Worm (Caenorhabditis elegans) whole organism, L2 larva: ENCODE measurements around the gene ZK971.1.

Experiments used
- C34F6.9 ChIP-seq: fragments of 150-350 bp; optimal IDR thresholded peaks from 2 replicates; lab custom pipeline; 2014; ENCODE audit warnings: missing biosample characterization, missing genetic modification characterization
- F13H6.1 ChIP-seq: sonication (generic microtip); optimal IDR thresholded peaks from 2 replicates; lab custom pipeline; 2016; ENCODE audit warnings: missing genetic modification characterization, missing compliant biosample characterization
- R02D3.7 ChIP-seq: fragments of 150-350 bp; optimal IDR thresholded peaks from 2 replicates; lab custom pipeline; 2014; ENCODE audit warnings: missing biosample characterization, missing genetic modification characterization
- Y55F3AM.14 ChIP-seq: fragments of 200-800 bp; sonication (Bioruptor generic); optimal IDR thresholded peaks from 2 replicates; lab custom pipeline; 2018; ENCODE audit warnings: mild to moderate bottlenecking, missing genetic modification characterization, missing compliant biosample characterization
- ZK546.5 ChIP-seq: sonication (generic microtip); optimal IDR thresholded peaks from 2 replicates; lab custom pipeline; 2017; ENCODE audit warnings: missing biosample characterization, missing genetic modification characterization
- alr-1 ChIP-seq: fragments of 150-350 bp; optimal IDR thresholded peaks from 2 replicates; lab custom pipeline; 2014; ENCODE audit warnings: missing biosample characterization, missing genetic modification characterization
- aly-2 ChIP-seq: fragments of 150-350 bp; optimal IDR thresholded peaks from 2 replicates; lab custom pipeline; 2014; ENCODE audit warnings: missing biosample characterization, missing genetic modification characterization
- ama-1 ChIP-seq: fragments of 150-350 bp; optimal IDR thresholded peaks from 2 replicates; lab custom pipeline; 2018; ENCODE audit warnings: inconsistent platforms
- blmp-1 ChIP-seq: sonication (generic microtip); optimal IDR thresholded peaks from 2 replicates; lab custom pipeline; 2017; ENCODE audit warnings: missing genetic modification characterization, mild to moderate bottlenecking, missing compliant biosample characterization, antibody characterized with exemption, moderate library complexity; ENCODE audit not compliant: insufficient read depth
- ceh-16 ChIP-seq: fragments of 150-350 bp; optimal IDR thresholded peaks from 2 replicates; lab custom pipeline; 2014; ENCODE audit warnings: missing biosample characterization, missing genetic modification characterization
- ceh-82 ChIP-seq: fragments of 150-350 bp; optimal IDR thresholded peaks from 2 replicates; lab custom pipeline; 2014; ENCODE audit warnings: missing biosample characterization, missing genetic modification characterization
- crh-2 ChIP-seq: sonication (generic microtip); optimal IDR thresholded peaks from 2 replicates; lab custom pipeline; 2017; ENCODE audit warnings: missing biosample characterization, missing genetic modification characterization
- egl-27 ChIP-seq: sonication (generic microtip); optimal IDR thresholded peaks from 3 replicates; lab custom pipeline; 2017; ENCODE audit warnings: missing biosample characterization, missing genetic modification reagents, missing genetic modification characterization
- elt-1 ChIP-seq: fragments of 150-350 bp; optimal IDR thresholded peaks from 2 replicates; lab custom pipeline; 2014; ENCODE audit warnings: missing biosample characterization, missing genetic modification characterization
- elt-3 ChIP-seq: sonication (generic microtip); optimal IDR thresholded peaks from 2 replicates; lab custom pipeline; 2017; ENCODE audit warnings: missing biosample characterization, missing genetic modification characterization
- fos-1 ChIP-seq: fragments of 150-350 bp; optimal IDR thresholded peaks from 2 replicates; lab custom pipeline; 2014; ENCODE audit warnings: missing biosample characterization, missing genetic modification characterization
- gmeb-1 ChIP-seq: fragments of 150-350 bp; optimal IDR thresholded peaks from 2 replicates; lab custom pipeline; 2014; ENCODE audit warnings: missing biosample characterization, missing genetic modification characterization
- lin-11 ChIP-seq: fragments of 150-350 bp; sonication (generic microtip); optimal IDR thresholded peaks from 2 replicates; lab custom pipeline; 2014; ENCODE audit warnings: missing biosample characterization, missing genetic modification characterization, inconsistent platforms, mixed read lengths
- lin-13 ChIP-seq: fragments of 150-350 bp; optimal IDR thresholded peaks from 2 replicates; lab custom pipeline; 2014; ENCODE audit warnings: missing biosample characterization, missing genetic modification reagents, missing genetic modification characterization
- lin-39 ChIP-seq: fragments of 150-350 bp; optimal IDR thresholded peaks from 2 replicates; lab custom pipeline; 2014; ENCODE audit warnings: missing biosample characterization, missing genetic modification reagents, missing genetic modification characterization
- lsy-2 ChIP-seq, 2 experiments: fragments of 150-350 bp in 1 of 2; sonication (generic microtip) in 1 of 2; optimal IDR thresholded peaks; 2 replicates each; lab custom pipeline; 2014 to 2017; ENCODE audit warnings: missing biosample characterization in 2 of 2, missing genetic modification characterization in 2 of 2
- mab-5 ChIP-seq: fragments of 150-350 bp; optimal IDR thresholded peaks from 2 replicates; lab custom pipeline; 2014; ENCODE audit warnings: missing biosample characterization, missing genetic modification characterization
- mbf-1 ChIP-seq: sonication (generic microtip); optimal IDR thresholded peaks from 2 replicates; lab custom pipeline; 2017; ENCODE audit warnings: missing biosample characterization, missing genetic modification characterization
- mdl-1 ChIP-seq, 2 experiments: fragments of 150-350 bp in 1 of 2; sonication (generic microtip) in 1 of 2; optimal IDR thresholded peaks; 2 replicates each; lab custom pipeline; 2017; ENCODE audit warnings: missing biosample characterization in 2 of 2, missing genetic modification characterization in 2 of 2
- nhr-11 ChIP-seq: fragments of 150-350 bp; optimal IDR thresholded peaks from 2 replicates; lab custom pipeline; 2014; ENCODE audit warnings: missing biosample characterization, missing genetic modification characterization
- nhr-129 ChIP-seq: fragments of 150-350 bp; optimal IDR thresholded peaks from 2 replicates; lab custom pipeline; 2014; ENCODE audit warnings: missing biosample characterization, missing genetic modification characterization
- nhr-23 ChIP-seq: fragments of 150-350 bp; optimal IDR thresholded peaks from 2 replicates; lab custom pipeline; 2014; ENCODE audit warnings: missing biosample characterization, missing genetic modification reagents, missing genetic modification characterization
- nhr-237 ChIP-seq: fragments of 150-350 bp; optimal IDR thresholded peaks from 2 replicates; lab custom pipeline; 2014; ENCODE audit warnings: missing biosample characterization, missing genetic modification characterization
- nhr-25 ChIP-seq: fragments of 150-350 bp; sonication (generic microtip); optimal IDR thresholded peaks from 3 replicates; lab custom pipeline; 2014; ENCODE audit warnings: missing biosample characterization, missing genetic modification characterization
- nhr-6 ChIP-seq: fragments of 150-350 bp; optimal IDR thresholded peaks from 2 replicates; lab custom pipeline; 2014; ENCODE audit warnings: missing biosample characterization, missing genetic modification characterization
- nhr-77 ChIP-seq: fragments of 150-350 bp; optimal IDR thresholded peaks from 2 replicates; lab custom pipeline; 2014; ENCODE audit warnings: missing biosample characterization, missing genetic modification characterization
- peb-1 ChIP-seq: fragments of 150-350 bp; optimal IDR thresholded peaks from 2 replicates; lab custom pipeline; 2014; ENCODE audit warnings: missing biosample characterization, missing genetic modification characterization
- skn-1 ChIP-seq: sonication (generic microtip); optimal IDR thresholded peaks from 2 replicates; lab custom pipeline; 2017; ENCODE audit warnings: missing biosample characterization, missing genetic modification characterization
- sma-3 ChIP-seq: sonication (generic microtip); optimal IDR thresholded peaks from 2 replicates; lab custom pipeline; 2016; ENCODE audit warnings: missing genetic modification reagents, missing genetic modification characterization, missing compliant biosample characterization
- sma-9 ChIP-seq, 2 experiments: fragments of 150-350 bp in 1 of 2; sonication (generic microtip) in 1 of 2; optimal IDR thresholded peaks; 2 replicates each; lab custom pipeline; 2014 to 2016; ENCODE audit warnings: missing genetic modification characterization in 2 of 2, mild to moderate bottlenecking in 1 of 2, missing biosample characterization in 1 of 2, missing compliant biosample characterization in 1 of 2, missing genetic modification reagents in 1 of 2, moderate library complexity in 1 of 2
- snpc-4 ChIP-seq: fragments of 150-350 bp; optimal IDR thresholded peaks from 2 replicates; lab custom pipeline; 2014; ENCODE audit warnings: missing biosample characterization, missing genetic modification characterization
- unc-39 ChIP-seq: fragments of 150-350 bp; optimal IDR thresholded peaks from 2 replicates; lab custom pipeline; 2014; ENCODE audit warnings: missing biosample characterization, missing genetic modification characterization
- unc-55 ChIP-seq: fragments of 150-350 bp; sonication (generic microtip); optimal IDR thresholded peaks from 3 replicates; lab custom pipeline; 2014; ENCODE audit warnings: missing biosample characterization, missing genetic modification reagents, missing genetic modification characterization
- unc-62 ChIP-seq: fragments of 150-350 bp; optimal IDR thresholded peaks from 2 replicates; lab custom pipeline; 2014; ENCODE audit warnings: missing biosample characterization, missing genetic modification reagents, missing genetic modification characterization
- ztf-1 ChIP-seq: fragments of 200-800 bp; sonication (Bioruptor generic); conservative IDR thresholded peaks from 2 replicates; pipeline ENCODE4 v1.3.6; 2022; ENCODE audit warnings: missing genetic modification characterization, missing compliant biosample characterization
- ztf-11 ChIP-seq: sonication (generic microtip); optimal IDR thresholded peaks from 2 replicates; lab custom pipeline; 2017; ENCODE audit warnings: missing biosample characterization, missing genetic modification characterization

The ZK971.1 gene

ce11 chrII:10316119-10316518, 36.7 kb upstream of the ZK971.1 start, which contains the start of gene gcy-5:
Gene gcy-5 (minus strand): TSS chrII:10316219.
- TF ChIP-seq nhr-237 (tag; lab: Kevin White, UChicago) (no peak), crh-2 (no peak), Y55F3AM.14 (GFP tag; lab: Kevin White, UChicago) (no peak), F13H6.1 (tag; lab: Kevin White, UChicago) (no peak), lin-39 (tag; lab: Kevin White, UChicago) (no peak), nhr-6 (no peak), gmeb-1 (tag; lab: Kevin White, UChicago) (no peak), sma-9 (GFP tag; optimal IDR thresholded peaks at IDR 0.05; lab: Kevin White, UChicago) (no peak), sma-9 (tag; optimal IDR thresholded peaks at IDR 0.05; lab: Kevin White, UChicago) (no peak), egl-27 (tag; lab: Kevin White, UChicago) (no peak), unc-62 (GFP tag; lab: Kevin White, UChicago) (no peak), snpc-4 (no peak), blmp-1 (tag; lab: Kevin White, UChicago) (no peak), nhr-77 (no peak), ztf-11 (tag; lab: Kevin White, UChicago) (no peak), fos-1 (no peak), R02D3.7 (tag; lab: Kevin White, UChicago) (no peak), nhr-129 (no peak)

- no peak for TF ChIP-seq nhr-23
- TF ChIP-seq, all 48 proteins: peak for 0
These were observed 35.8 kb upstream of the ZK971.1 start, which contains the start of gene idpp-8 for ce11 chrII:10315252-10315651. Gene idpp-8 (plus strand): TSS chrII:10315552.

ce11 chrII:10311973-10312372, 32.5 kb upstream of the ZK971.1 start, which contains the start of gene srlf-34:
Gene srlf-34 (plus strand): TSS chrII:10312293.
- TF ChIP-seq sma-3 (GFP tag; lab: Kevin White, UChicago) (peak; percentile 84), ama-1 (no peak), ZK546.5 (tag; lab: Kevin White, UChicago) (no peak), mab-5 (no peak), elt-1 (tag; lab: Kevin White, UChicago) (no peak), aly-2 (no peak), mdl-1 (tag; optimal IDR thresholded peaks at IDR 0.05; lab: Kevin White, UChicago) (no peak), egl-27 (tag; lab: Kevin White, UChicago) (peak; percentile 6)

ce11 chrII:10309337-10309736, 29.9 kb upstream of the ZK971.1 start, which contains the start of gene ZK970.8:
Gene ZK970.8 (plus strand): TSS chrII:10309637.
- TF ChIP-seq mbf-1: no peak
- TF ChIP-seq peb-1: no peak
- no peak for TF ChIP-seq lin-11 (tag; lab: Kevin White, UChicago)
- TF ChIP-seq C34F6.9 (tag; lab: Kevin White, UChicago): no peak
- TF ChIP-seq elt-3: no peak
- no peak for TF ChIP-seq ceh-16
- TF ChIP-seq nhr-11: no peak
- no peak for TF ChIP-seq nhr-25 (tag; lab: Kevin White, UChicago)
- TF ChIP-seq blmp-1 (tag; lab: Kevin White, UChicago): no peak
- no peak for TF ChIP-seq skn-1 (tag; lab: Kevin White, UChicago)
- no peak for TF ChIP-seq ztf-1
- TF ChIP-seq, all 48 proteins: peak for 0

ce11 chrII:10308726-10309125, 29.3 kb upstream of the ZK971.1 start, which contains the start of gene gcy-4:
Gene gcy-4 (minus strand): TSS chrII:10308826.
- TF ChIP-seq lin-13 (GFP tag; lab: Kevin White, UChicago) (no peak), ceh-82 (no peak), nhr-6 (no peak), crh-2 (no peak), unc-55 (GFP tag; lab: Kevin White, UChicago) (no peak), nhr-129 (no peak), nhr-11 (no peak), alr-1 (no peak), sma-3 (GFP tag; lab: Kevin White, UChicago) (no peak), lsy-2 (tag; optimal IDR thresholded peaks at IDR 0.05; lab: Kevin White, UChicago) (no peak), F13H6.1 (tag; lab: Kevin White, UChicago) (no peak), unc-39 (tag; lab: Kevin White, UChicago) (no peak)
